Fruit fly (Drosophila melanogaster): Measurements from ENCODE around the gene Dmtn.

Gene Dmtn

dm6 chr3R:6426173-6426899 lies 20.6 kb upstream of the Dmtn start:
- TF ChIP-seq Sin3A (optimal IDR thresholded peaks at IDR 0.05) (no peak), h (optimal IDR thresholded peaks at IDR 0.05) (no peak), insv (optimal IDR thresholded peaks at IDR 0.05) (no peak), Myc (optimal IDR thresholded peaks at IDR 0.05) (no peak), ttk (optimal IDR thresholded peaks at IDR 0.05) (no peak), psq (optimal IDR thresholded peaks at IDR 0.05) (no peak)

dm6 chr3R:6425454-6426156 lies 19.9 kb upstream of the Dmtn start:
- TF ChIP-seq h (optimal IDR thresholded peaks at IDR 0.05) (no peak), psq (optimal IDR thresholded peaks at IDR 0.05) (no peak), Myc (optimal IDR thresholded peaks at IDR 0.05) (no peak), insv (optimal IDR thresholded peaks at IDR 0.05) (no peak), Sin3A (optimal IDR thresholded peaks at IDR 0.05) (no peak), ttk (optimal IDR thresholded peaks at IDR 0.05) (no peak)

- TF ChIP-seq Sin3A (optimal IDR thresholded peaks at IDR 0.05) (no peak), h (optimal IDR thresholded peaks at IDR 0.05) (no peak), psq (optimal IDR thresholded peaks at IDR 0.05) (no peak), ttk (optimal IDR thresholded peaks at IDR 0.05) (no peak), insv (optimal IDR thresholded peaks at IDR 0.05) (no peak), Myc (optimal IDR thresholded peaks at IDR 0.05) (no peak)
These were observed 18.4 kb upstream of the Dmtn start for dm6 chr3R:6423984-6424602.

dm6 chr3R:6423128-6423527 lies 17.4 kb upstream of the Dmtn start:
- TF ChIP-seq h (optimal IDR thresholded peaks at IDR 0.05): no peak
- TF ChIP-seq ttk (optimal IDR thresholded peaks at IDR 0.05): no peak
- no peak for TF ChIP-seq Sin3A (optimal IDR thresholded peaks at IDR 0.05)
- no peak for TF ChIP-seq Myc (optimal IDR thresholded peaks at IDR 0.05)
- no peak for TF ChIP-seq psq (optimal IDR thresholded peaks at IDR 0.05)
- TF ChIP-seq insv (optimal IDR thresholded peaks at IDR 0.05): no peak

- TF ChIP-seq psq (optimal IDR thresholded peaks at IDR 0.05) (no peak), Sin3A (optimal IDR thresholded peaks at IDR 0.05) (no peak), h (optimal IDR thresholded peaks at IDR 0.05) (no peak), Myc (optimal IDR thresholded peaks at IDR 0.05) (no peak), ttk (optimal IDR thresholded peaks at IDR 0.05) (no peak), insv (optimal IDR thresholded peaks at IDR 0.05) (no peak)
These were observed 16.0 kb upstream of the Dmtn start for dm6 chr3R:6421712-6422141.

- TF ChIP-seq Myc (optimal IDR thresholded peaks at IDR 0.05): no peak
- no peak for TF ChIP-seq h (optimal IDR thresholded peaks at IDR 0.05)
- no peak for TF ChIP-seq ttk (optimal IDR thresholded peaks at IDR 0.05)
- TF ChIP-seq psq (optimal IDR thresholded peaks at IDR 0.05): no peak
- TF ChIP-seq insv (optimal IDR thresholded peaks at IDR 0.05): no peak
- TF ChIP-seq Sin3A (optimal IDR thresholded peaks at IDR 0.05): no peak
These were observed 15.6 kb upstream of the Dmtn start for dm6 chr3R:6421263-6421662.

dm6 chr3R:6419942-6420341 lies 14.2 kb upstream of the Dmtn start:
- TF ChIP-seq Sin3A (optimal IDR thresholded peaks at IDR 0.05): no peak
- no peak for TF ChIP-seq psq (optimal IDR thresholded peaks at IDR 0.05)
- no peak for TF ChIP-seq insv (optimal IDR thresholded peaks at IDR 0.05)
- TF ChIP-seq Myc (optimal IDR thresholded peaks at IDR 0.05): no peak

- no peak for TF ChIP-seq insv (optimal IDR thresholded peaks at IDR 0.05)
- TF ChIP-seq psq (optimal IDR thresholded peaks at IDR 0.05): no peak
- no peak for TF ChIP-seq h (optimal IDR thresholded peaks at IDR 0.05)
- no peak for TF ChIP-seq ttk (optimal IDR thresholded peaks at IDR 0.05)
- TF ChIP-seq Sin3A (optimal IDR thresholded peaks at IDR 0.05): no peak
- no peak for TF ChIP-seq Myc (optimal IDR thresholded peaks at IDR 0.05)
These were observed 13.4 kb upstream of the Dmtn start for dm6 chr3R:6419103-6419502.

dm6 chr3R:6416242-6416641 lies 10.5 kb upstream of the Dmtn start:
- TF ChIP-seq h (optimal IDR thresholded peaks at IDR 0.05) (no peak), ttk (optimal IDR thresholded peaks at IDR 0.05) (no peak), psq (optimal IDR thresholded peaks at IDR 0.05) (no peak), insv (optimal IDR thresholded peaks at IDR 0.05) (no peak), Sin3A (optimal IDR thresholded peaks at IDR 0.05) (no peak), Myc (optimal IDR thresholded peaks at IDR 0.05) (no peak)

- TF ChIP-seq h (optimal IDR thresholded peaks at IDR 0.05): no peak
- no peak for TF ChIP-seq Sin3A (optimal IDR thresholded peaks at IDR 0.05)
- no peak for TF ChIP-seq psq (optimal IDR thresholded peaks at IDR 0.05)
These were observed 9.0 kb upstream of the Dmtn start for dm6 chr3R:6414439-6415344.

- TF ChIP-seq insv (optimal IDR thresholded peaks at IDR 0.05): no peak
- no peak for TF ChIP-seq Myc (optimal IDR thresholded peaks at IDR 0.05)
- TF ChIP-seq h (optimal IDR thresholded peaks at IDR 0.05): no peak
- TF ChIP-seq psq (optimal IDR thresholded peaks at IDR 0.05): no peak
- TF ChIP-seq ttk (optimal IDR thresholded peaks at IDR 0.05): no peak
- no peak for TF ChIP-seq Sin3A (optimal IDR thresholded peaks at IDR 0.05)
These were observed 8.2 kb upstream of the Dmtn start for dm6 chr3R:6413771-6414438.
